Fruit fly (Drosophila melanogaster) whole organism, embryonic: ENCODE measurements around the gene CG6163.

ENCODE experiments used
- BEAF-32 ChIP-seq: fragments of 200-800 bp; sonication (Bioruptor generic); optimal IDR thresholded peaks from 3 replicates; lab custom pipeline; 2017; ENCODE audit warnings: missing biosample characterization, missing genetic modification characterization, mild to moderate bottlenecking, moderate library complexity, missing genetic modification reagents
- Bdp1 ChIP-seq: fragments of 200-800 bp; sonication (Bioruptor generic); optimal IDR thresholded peaks from 3 replicates; lab custom pipeline; 2016; ENCODE audit warnings: missing biosample characterization, missing genetic modification characterization
- Bgb ChIP-seq: fragments of 200-800 bp; sonication (Bioruptor generic); IDR thresholded peaks from 2 replicates; pipeline ENCODE4 v1.3.6; 2022; ENCODE audit warnings: missing biosample characterization, missing genetic modification characterization; ENCODE audit not compliant: partially characterized antibody
- CG10366 ChIP-seq: fragments of 200-800 bp; sonication (Bioruptor generic); IDR thresholded peaks from 2 replicates; pipeline ENCODE4 v1.3.6; 2022; ENCODE audit warnings: missing biosample characterization, missing genetic modification characterization
- CG10565 ChIP-seq: fragments of 200-800 bp; sonication (Bioruptor generic); optimal IDR thresholded peaks from 3 replicates; lab custom pipeline; 2016; ENCODE audit warnings: missing biosample characterization, mild to moderate bottlenecking, missing genetic modification characterization
- CG11456 ChIP-seq: fragments of 200-800 bp; sonication (Bioruptor generic); IDR thresholded peaks from 3 replicates; pipeline ENCODE4 v1.3.6; 2022; ENCODE audit warnings: missing biosample characterization, missing genetic modification characterization
- CG12219 ChIP-seq: fragments of 200-800 bp; sonication (Bioruptor generic); optimal IDR thresholded peaks from 3 replicates; lab custom pipeline; 2018; ENCODE audit warnings: missing biosample characterization, mild to moderate bottlenecking, missing genetic modification characterization
- CG12299 ChIP-seq: fragments of 200-800 bp; sonication (Bioruptor generic); optimal IDR thresholded peaks from 2 replicates; lab custom pipeline; 2018; ENCODE audit warnings: missing biosample characterization, mild to moderate bottlenecking, missing genetic modification characterization
- CG13775 ChIP-seq: fragments of 200-800 bp; sonication (Bioruptor generic); optimal IDR thresholded peaks from 3 replicates; lab custom pipeline; 2017; ENCODE audit warnings: missing biosample characterization, mild to moderate bottlenecking, missing genetic modification characterization
- CG14860 ChIP-seq: fragments of 200-800 bp; sonication (Bioruptor generic); IDR thresholded peaks from 3 replicates; pipeline ENCODE4 v1.3.6; 2022; ENCODE audit warnings: missing biosample characterization, missing genetic modification characterization; ENCODE audit not compliant: partially characterized antibody
- CG17328 ChIP-seq: fragments of 200-800 bp; sonication (Bioruptor generic); IDR thresholded peaks from 2 replicates; pipeline ENCODE4 v1.3.6; 2022; ENCODE audit warnings: missing biosample characterization, missing genetic modification characterization
- CG30431 ChIP-seq: fragments of 200-800 bp; sonication (Bioruptor generic); optimal IDR thresholded peaks from 2 replicates; lab custom pipeline; 2017; ENCODE audit warnings: missing biosample characterization, missing genetic modification characterization
- CG4820 ChIP-seq: fragments of 200-800 bp; sonication (Bioruptor generic); optimal IDR thresholded peaks from 3 replicates; lab custom pipeline; 2016; ENCODE audit warnings: missing biosample characterization, missing genetic modification characterization
- CG6689 ChIP-seq: fragments of 200-800 bp; sonication (Bioruptor generic); IDR thresholded peaks from 2 replicates; pipeline ENCODE4 v1.3.6; 2022; ENCODE audit warnings: missing biosample characterization, missing genetic modification characterization
- CG7786 ChIP-seq: fragments of 200-800 bp; sonication (Bioruptor generic); optimal IDR thresholded peaks from 2 replicates; lab custom pipeline; 2016; ENCODE audit warnings: missing biosample characterization, missing genetic modification characterization
- CG7987 ChIP-seq: fragments of 200-800 bp; sonication (Bioruptor generic); optimal IDR thresholded peaks from 2 replicates; lab custom pipeline; 2018; ENCODE audit warnings: missing biosample characterization, mild to moderate bottlenecking, missing genetic modification characterization, moderate library complexity
- CG8478 ChIP-seq: fragments of >200 bp; optimal IDR thresholded peaks from 2 replicates; lab custom pipeline; 2018
- CG8765 ChIP-seq: fragments of 200-800 bp; sonication (Bioruptor generic); IDR thresholded peaks from 2 replicates; pipeline ENCODE4 v1.3.6; 2022; ENCODE audit warnings: missing biosample characterization, missing genetic modification characterization
- CTCF ChIP-seq: fragments of 200-800 bp; sonication (Bioruptor generic); optimal IDR thresholded peaks from 2 replicates; lab custom pipeline; 2017; ENCODE audit warnings: missing biosample characterization, mild to moderate bottlenecking, missing genetic modification characterization, moderate library complexity
- Camta ChIP-seq: fragments of 200-800 bp; sonication (Bioruptor generic); optimal IDR thresholded peaks from 2 replicates; lab custom pipeline; 2016; ENCODE audit warnings: missing biosample characterization, missing genetic modification characterization
- D19B ChIP-seq: fragments of 200-800 bp; sonication (Bioruptor generic); optimal IDR thresholded peaks from 2 replicates; lab custom pipeline; 2017; ENCODE audit warnings: missing biosample characterization, mild to moderate bottlenecking, missing genetic modification characterization
- Dad ChIP-seq: fragments of 200-800 bp; sonication (Bioruptor generic); optimal IDR thresholded peaks from 3 replicates; lab custom pipeline; 2016; ENCODE audit warnings: missing biosample characterization, missing genetic modification characterization
- Dfd ChIP-seq, 2 experiments: fragments of >200 bp; optimal IDR thresholded peaks; 2 replicates each; lab custom pipeline; 2017; ENCODE audit warnings: missing biosample characterization in 2 of 2, missing genetic modification characterization in 2 of 2
- Dref ChIP-seq: fragments of 200-800 bp; sonication (Bioruptor generic); IDR thresholded peaks from 2 replicates; pipeline ENCODE4 v1.3.6; 2022; ENCODE audit warnings: missing biosample characterization, missing genetic modification characterization
- E2f2 ChIP-seq: fragments of 200-800 bp; sonication (Bioruptor generic); IDR thresholded peaks from 2 replicates; pipeline ENCODE4 v1.3.6; 2022; ENCODE audit warnings: missing biosample characterization, missing genetic modification characterization
- Ets97D ChIP-seq: fragments of 200-800 bp; sonication (Bioruptor generic); optimal IDR thresholded peaks from 3 replicates; lab custom pipeline; 2016; ENCODE audit warnings: missing biosample characterization, missing genetic modification characterization
- H2.0 ChIP-seq: fragments of 200-800 bp; sonication (Bioruptor generic); IDR thresholded peaks from 2 replicates; pipeline ENCODE4 v1.3.6; 2022; ENCODE audit warnings: missing biosample characterization, missing genetic modification characterization
- HmgD ChIP-seq: fragments of 200-800 bp; sonication (Bioruptor generic); optimal IDR thresholded peaks from 3 replicates; lab custom pipeline; 2016; ENCODE audit warnings: missing biosample characterization, missing genetic modification characterization
- Max ChIP-seq: fragments of 200-800 bp; sonication (Bioruptor generic); optimal IDR thresholded peaks from 2 replicates; lab custom pipeline; 2016; ENCODE audit warnings: missing biosample characterization, mild to moderate bottlenecking, missing genetic modification characterization
- Mrtf ChIP-seq: fragments of 200-800 bp; sonication (Bioruptor generic); IDR thresholded peaks from 3 replicates; pipeline ENCODE4 v1.3.6; 2022; ENCODE audit warnings: missing biosample characterization, missing genetic modification characterization
- Rfx ChIP-seq: fragments of 200-800 bp; sonication (Bioruptor generic); IDR thresholded peaks from 2 replicates; pipeline ENCODE4 v1.3.6; 2022; ENCODE audit warnings: missing biosample characterization, missing genetic modification characterization
- Sin3A ChIP-seq: fragments of >200 bp; optimal IDR thresholded peaks from 2 replicates; lab custom pipeline; 2018
- Six4 ChIP-seq: fragments of 200-800 bp; sonication (Bioruptor generic); optimal IDR thresholded peaks from 2 replicates; lab custom pipeline; 2016; ENCODE audit warnings: missing biosample characterization, missing genetic modification characterization
- YL-1 ChIP-seq: fragments of 200-800 bp; sonication (Bioruptor generic); optimal IDR thresholded peaks from 3 replicates; lab custom pipeline; 2017; ENCODE audit warnings: missing biosample characterization, mild to moderate bottlenecking, missing genetic modification characterization
- ato ChIP-seq: fragments of 200-800 bp; sonication (Bioruptor generic); IDR thresholded peaks from 2 replicates; pipeline ENCODE4 v1.3.6; 2022; ENCODE audit warnings: missing biosample characterization, missing genetic modification characterization; ENCODE audit not compliant: partially characterized antibody
- az2 ChIP-seq: fragments of 200-800 bp; sonication (Bioruptor generic); optimal IDR thresholded peaks from 3 replicates; lab custom pipeline; 2016; ENCODE audit warnings: missing biosample characterization, missing genetic modification characterization
- bcd ChIP-seq: fragments of 200-800 bp; sonication (Bioruptor generic); optimal IDR thresholded peaks from 2 replicates; lab custom pipeline; 2017; ENCODE audit warnings: missing biosample characterization, mild to moderate bottlenecking, missing genetic modification characterization
- bsh ChIP-seq, 2 experiments: fragments of 200-800 bp; sonication (Bioruptor generic); optimal IDR thresholded peaks; 2 replicates each; lab custom pipeline; 2017 to 2018; ENCODE audit warnings: mild to moderate bottlenecking in 2 of 2, missing biosample characterization in 2 of 2, missing genetic modification characterization in 2 of 2, moderate library complexity in 1 of 2
- da ChIP-seq: fragments of 200-800 bp; sonication (Bioruptor generic); optimal IDR thresholded peaks from 2 replicates; lab custom pipeline; 2016; ENCODE audit warnings: missing biosample characterization, missing genetic modification characterization
- dpn ChIP-seq, 2 experiments: fragments of 200-800 bp; sonication (Bioruptor generic); optimal IDR thresholded peaks; 3 replicates each; lab custom pipeline; 2016; ENCODE audit warnings: missing biosample characterization in 2 of 2, missing genetic modification characterization in 2 of 2
- gcm ChIP-seq: fragments of 200-800 bp; sonication (Bioruptor generic); optimal IDR thresholded peaks from 2 replicates; lab custom pipeline; 2019; ENCODE audit warnings: missing biosample characterization, mild to moderate bottlenecking, missing genetic modification characterization, moderate library complexity
- gem ChIP-seq: fragments of 200-800 bp; sonication (Bioruptor generic); optimal IDR thresholded peaks from 2 replicates; lab custom pipeline; 2019; ENCODE audit warnings: missing biosample characterization, mild to moderate bottlenecking, missing genetic modification characterization, moderate library complexity
- kah ChIP-seq: fragments of 200-800 bp; sonication (Bioruptor generic); optimal IDR thresholded peaks from 2 replicates; lab custom pipeline; 2018; ENCODE audit warnings: missing biosample characterization, mild to moderate bottlenecking, missing genetic modification characterization
- nmo ChIP-seq: fragments of 200-800 bp; sonication (Bioruptor generic); optimal IDR thresholded peaks from 2 replicates; lab custom pipeline; 2018; ENCODE audit warnings: missing biosample characterization, mild to moderate bottlenecking, missing genetic modification characterization, moderate library complexity
- nom ChIP-seq: fragments of 200-800 bp; sonication (Bioruptor generic); optimal IDR thresholded peaks from 2 replicates; lab custom pipeline; 2017; ENCODE audit warnings: missing biosample characterization, missing genetic modification characterization, mild to moderate bottlenecking, moderate library complexity, missing genetic modification reagents
- oc ChIP-seq: fragments of 200-800 bp; sonication (Bioruptor generic); optimal IDR thresholded peaks from 2 replicates; lab custom pipeline; 2018; ENCODE audit warnings: missing biosample characterization, mild to moderate bottlenecking, missing genetic modification characterization, moderate library complexity
- otp ChIP-seq: fragments of 200-800 bp; sonication (Bioruptor generic); IDR thresholded peaks from 3 replicates; pipeline ENCODE4, ENCODE4 v1.3.6; 2022; ENCODE audit warnings: missing biosample characterization, missing genetic modification characterization
- pita ChIP-seq: fragments of 200-800 bp; sonication (Bioruptor generic); optimal IDR thresholded peaks from 2 replicates; lab custom pipeline; 2017; ENCODE audit warnings: missing biosample characterization, mild to moderate bottlenecking, missing genetic modification characterization
- pnt ChIP-seq: fragments of 200-800 bp; sonication (Bioruptor generic); optimal IDR thresholded peaks from 3 replicates; lab custom pipeline; 2016; ENCODE audit warnings: missing biosample characterization, missing genetic modification characterization
- repo ChIP-seq: fragments of 200-800 bp; sonication (Bioruptor generic); optimal IDR thresholded peaks from 2 replicates; lab custom pipeline; 2016; ENCODE audit warnings: missing biosample characterization, missing genetic modification characterization
- sens-2 ChIP-seq: fragments of 200-800 bp; sonication (Bioruptor generic); IDR thresholded peaks from 2 replicates; pipeline ENCODE4 v1.3.6; 2022; ENCODE audit warnings: missing biosample characterization, missing genetic modification characterization
- ssp ChIP-seq: fragments of 200-800 bp; sonication (Bioruptor generic); IDR thresholded peaks from 2 replicates; pipeline ENCODE4 v1.3.6; 2022; ENCODE audit warnings: missing biosample characterization, missing genetic modification characterization
- zen2 ChIP-seq: fragments of 200-800 bp; sonication (Bioruptor generic); IDR thresholded peaks from 3 replicates; pipeline ENCODE4 v1.3.6; 2022; ENCODE audit warnings: missing biosample characterization, missing genetic modification characterization; ENCODE audit not compliant: partially characterized antibody

Gene CG6163

DNA sequence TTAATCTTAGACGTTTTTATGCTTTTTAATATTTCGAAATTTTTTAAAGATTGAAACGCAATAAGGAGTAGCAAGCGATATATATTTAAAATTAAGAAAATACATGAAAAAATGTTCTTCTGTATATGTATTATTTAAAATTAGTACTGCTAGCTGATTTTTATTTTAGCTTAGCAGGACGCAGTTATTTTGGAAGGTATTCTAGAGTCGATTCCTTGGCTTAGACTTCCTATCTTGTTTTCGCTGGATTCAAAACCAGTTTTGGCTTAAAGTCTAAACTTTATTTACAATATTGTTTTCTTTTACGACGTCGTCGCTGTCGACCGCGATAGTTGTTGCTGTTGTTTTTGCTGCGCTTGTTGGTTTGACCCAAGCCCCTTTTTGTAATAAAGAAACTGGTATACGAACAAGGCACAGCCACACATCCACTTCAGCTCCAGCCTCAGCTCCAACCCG, 35.6 kb downstream of the CG6163 start (continued):
- TF ChIP-seq D19B (GFP tag; lab: Kevin White, UChicago) (peak; percentile 97), CG8478 (lab: Kevin White, UChicago) (no peak), dpn (GFP tag; optimal IDR thresholded peaks at IDR 0.05; lab: Kevin White, UChicago) (no peak), CG12299 (peak; percentile 40), Bdp1 (GFP tag; lab: Kevin White, UChicago) (no peak), Mrtf (no peak), sens-2 (no peak), CG4820 (GFP tag; lab: Kevin White, UChicago) (peak; percentile 15), CG17328 (GFP tag; lab: Robert Waterston, UW) (peak; percentile 57), CG13775 (GFP tag; lab: Kevin White, UChicago) (no peak), BEAF-32 (GFP tag; lab: Kevin White, UChicago) (no peak), CG30431 (GFP tag; lab: Kevin White, UChicago) (no peak), Camta (GFP tag; lab: Kevin White, UChicago) (no peak), CG11456 (GFP tag; lab: Robert Waterston, UW) (no peak), zen2 (GFP tag; lab: Robert Waterston, UW) (no peak), az2 (GFP tag; lab: Kevin White, UChicago) (peak; percentile 34), CG7786 (no peak), Ets97D (GFP tag; lab: Kevin White, UChicago) (no peak), CG8765 (GFP tag; lab: Robert Waterston, UW) (no peak), bsh (GFP tag; optimal IDR thresholded peaks at IDR 0.05; lab: Kevin White, UChicago) (peak in 1 of 2 experiments; percentile 72), Dfd (GFP tag; optimal IDR thresholded peaks at IDR 0.05; lab: Kevin White, UChicago) (no peak), Sin3A (lab: Kevin White, UChicago) (no peak), HmgD (no peak), E2f2 (peak; percentile 34; the same call in 1 of the 2 replicates), CG6689 (GFP tag; lab: Robert Waterston, UW) (peak; percentile 71), Bgb (GFP tag; lab: Robert Waterston, UW) (no peak), Rfx (peak; percentile 47; the same call in 1 of the 2 replicates), Dref (no peak), CG10565 (no peak), otp (no peak), repo (GFP tag; lab: Kevin White, UChicago) (no peak), pnt (no peak), pita (GFP tag; lab: Kevin White, UChicago) (no peak), kah (GFP tag; lab: Kevin White, UChicago) (no peak), gcm (GFP tag; lab: Kevin White, UChicago) (peak; percentile 56), CTCF (GFP tag; lab: Kevin White, UChicago) (no peak), nom (GFP tag; lab: Kevin White, UChicago) (peak; percentile 51), nmo (peak; percentile 82), CG12219 (GFP tag; lab: Kevin White, UChicago) (peak; percentile 20), ssp (GFP tag; lab: Robert Waterston, UW) (peak; percentile 58), da (GFP tag; lab: Kevin White, UChicago) (no peak), bcd (peak; percentile 57), gem (tag; lab: Kevin White, UChicago) (peak; percentile 88), Max (GFP tag; lab: Kevin White, UChicago) (peak; percentile 39), CG14860 (GFP tag; lab: Robert Waterston, UW) (no peak), YL-1 (GFP tag; lab: Kevin White, UChicago) (no peak), oc (peak; percentile 42), ato (no peak), CG7987 (GFP tag; lab: Kevin White, UChicago) (no peak), CG10366 (GFP tag; lab: Robert Waterston, UW) (peak; percentile 55), Six4 (no peak), H2.0 (GFP tag; lab: Robert Waterston, UW) (peak; percentile 43), Dad (GFP tag; lab: Kevin White, UChicago) (no peak)
